Worm (Caenorhabditis elegans): Measurements from ENCODE around the gene F35C8.8.

DNA sequence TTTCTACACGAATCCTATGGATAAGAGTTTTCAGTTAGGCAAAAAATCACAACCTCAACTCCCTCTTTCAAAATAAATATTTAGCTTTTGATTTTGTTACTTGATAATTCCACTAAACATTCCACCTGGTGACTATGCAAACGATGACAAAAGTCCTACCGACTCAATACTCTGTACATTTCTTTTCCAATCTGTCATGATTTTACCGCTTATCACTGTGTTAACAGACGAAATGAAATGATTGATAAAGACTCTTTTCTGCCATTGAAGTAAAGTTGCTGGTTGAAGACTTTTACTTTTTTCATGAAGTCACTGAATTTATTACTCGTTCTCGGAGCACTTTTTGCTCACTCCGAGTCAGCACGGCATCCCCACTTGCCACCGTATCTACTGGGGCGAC lies 43.2 kb downstream of the F35C8.8 start, which contains the start of gene C26B9.5:
- TF ChIP-seq ceh-28 (tag; optimal IDR thresholded peaks at IDR 0.05) (no peak), elt-1 (tag; optimal IDR thresholded peaks at IDR 0.05) (no peak), ceh-82 (tag; optimal IDR thresholded peaks at IDR 0.05) (no peak), mdl-1 (tag; optimal IDR thresholded peaks at IDR 0.05) (no peak), unc-39 (tag; optimal IDR thresholded peaks at IDR 0.05) (no peak), snpc-4 (tag; optimal IDR thresholded peaks at IDR 0.05) (no peak), ama-1 (optimal IDR thresholded peaks at IDR 0.05) (no peak), elt-2 (tag; optimal IDR thresholded peaks at IDR 0.05) (peak; percentile 54), nhr-77 (tag; optimal IDR thresholded peaks at IDR 0.05) (no peak), nhr-11 (tag; optimal IDR thresholded peaks at IDR 0.05) (no peak), ztf-11 (tag; optimal IDR thresholded peaks at IDR 0.05) (no peak)
